Worm (Caenorhabditis elegans) whole organism, L4 larva: Measurements from ENCODE around the gene srz-11.

Experiments
- F26F4.8 ChIP-seq: fragments of 200-800 bp; sonication (Bioruptor generic); conservative IDR thresholded peaks from 2 replicates; pipeline ENCODE4 v1.3.6; 2022; ENCODE audit warnings: missing genetic modification characterization, missing compliant biosample characterization
- R02D3.7 ChIP-seq: fragments of 150-350 bp; sonication (generic microtip); optimal IDR thresholded peaks from 3 replicates; lab custom pipeline; 2014; ENCODE audit warnings: missing biosample characterization, missing genetic modification characterization
- Y5F2A.4 ChIP-seq: fragments of 200-800 bp; sonication (Bioruptor generic); optimal IDR thresholded peaks from 2 replicates; lab custom pipeline; 2018; ENCODE audit warnings: mild to moderate bottlenecking, missing genetic modification characterization, missing compliant biosample characterization
- ceh-82 ChIP-seq: sonication (generic microtip); optimal IDR thresholded peaks from 2 replicates; lab custom pipeline; 2017; ENCODE audit warnings: missing biosample characterization, missing genetic modification characterization
- hmg-1.1 ChIP-seq: fragments of 200-800 bp; sonication (Bioruptor generic); IDR thresholded peaks from 2 replicates; pipeline ENCODE4 v1.3.6; 2022; ENCODE audit warnings: missing genetic modification reagents, missing genetic modification characterization, missing compliant biosample characterization
- lin-39 ChIP-seq: fragments of 150-350 bp; optimal IDR thresholded peaks from 2 replicates; lab custom pipeline; 2014; ENCODE audit warnings: missing biosample characterization, missing genetic modification reagents, missing genetic modification characterization
- mep-1 ChIP-seq: fragments of 150-350 bp; sonication (generic microtip); optimal IDR thresholded peaks from 3 replicates; lab custom pipeline; 2014; ENCODE audit warnings: missing biosample characterization, missing genetic modification characterization
- mxl-2 ChIP-seq: fragments of 200-800 bp; sonication (Bioruptor generic); conservative IDR thresholded peaks from 2 replicates; pipeline ENCODE4 v1.3.6; 2022; ENCODE audit warnings: missing genetic modification reagents, missing genetic modification characterization, missing compliant biosample characterization
- nhr-76 ChIP-seq: fragments of 150-350 bp; optimal IDR thresholded peaks from 2 replicates; lab custom pipeline; 2014; ENCODE audit warnings: missing biosample characterization, missing genetic modification characterization
- unc-39 ChIP-seq: sonication (generic microtip); optimal IDR thresholded peaks from 2 replicates; lab custom pipeline; 2017; ENCODE audit warnings: missing biosample characterization, missing genetic modification characterization

- no peak for TF ChIP-seq unc-39 (tag; lab: Kevin White, UChicago)
- no peak for TF ChIP-seq hmg-1.1 (GFP tag; lab: Robert Waterston, UW)
- TF ChIP-seq mep-1 (tag; lab: Kevin White, UChicago) = no peak
- TF ChIP-seq F26F4.8 (GFP tag; lab: Robert Waterston, UW) = no peak
- no peak for TF ChIP-seq ceh-82 (tag; lab: Kevin White, UChicago)
- no peak for TF ChIP-seq mxl-2 (GFP tag; lab: Robert Waterston, UW)
- no peak for TF ChIP-seq R02D3.7 (tag; lab: Kevin White, UChicago)
- TF ChIP-seq lin-39 (tag; lab: Kevin White, UChicago) = no peak
- no peak for TF ChIP-seq Y5F2A.4 (GFP tag; lab: Kevin White, UChicago)
- no peak for TF ChIP-seq nhr-76
Observed at ce11 chrV:15139811-15140210, 23.1 kb upstream of the srz-11 start.
